Worm (Caenorhabditis elegans): Measurements from ENCODE around the gene nspb-2.

DNA sequence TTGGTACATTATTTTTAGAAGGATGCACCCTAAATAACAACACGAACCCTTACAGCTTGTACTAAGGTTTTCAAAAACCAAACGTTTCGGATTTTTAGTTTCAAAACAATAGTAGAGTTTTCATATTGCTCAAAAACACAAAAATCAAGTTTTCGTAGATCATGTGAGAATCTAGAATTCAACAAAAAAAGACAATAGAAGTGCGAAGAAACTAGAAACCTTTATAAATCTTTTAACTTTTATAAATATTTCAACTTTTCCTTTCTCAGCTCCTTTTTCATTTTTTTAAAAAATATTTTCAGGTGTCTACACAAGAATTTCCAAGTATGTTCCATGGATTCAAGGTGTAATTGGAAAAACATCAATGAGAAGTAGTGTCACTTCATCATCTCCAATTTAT is 31.1 kb upstream of the nspb-2 start, which contains the start of gene best-9:
- TF ChIP-seq zag-1 (tag; optimal IDR thresholded peaks at IDR 0.05) (no peak), T26A8.4 (GFP tag; IDR thresholded peaks at IDR 0.05) (no peak), daf-12 (tag; optimal IDR thresholded peaks at IDR 0.05) (no peak), tag-97 (GFP tag; IDR thresholded peaks at IDR 0.05) (no peak), ces-1 (GFP tag; optimal IDR thresholded peaks at IDR 0.05) (no peak), nhr-77 (tag; optimal IDR thresholded peaks at IDR 0.05) (no peak), snpc-4 (tag; optimal IDR thresholded peaks at IDR 0.05) (no peak), hlh-11 (tag; optimal IDR thresholded peaks at IDR 0.05) (no peak), nhr-11 (tag; optimal IDR thresholded peaks at IDR 0.05) (no peak), ceh-82 (tag; optimal IDR thresholded peaks at IDR 0.05) (no peak), skn-1 (tag; optimal IDR thresholded peaks at IDR 0.05) (no peak), jun-1 (tag; optimal IDR thresholded peaks at IDR 0.05) (no peak), mxl-3 (GFP tag; optimal IDR thresholded peaks at IDR 0.05) (no peak)
